Worm (Caenorhabditis elegans) whole organism, early embryonic: Measurements from ENCODE around the gene str-174.

Experiments used
- B0310.2 ChIP-seq: sonication (generic microtip); optimal IDR thresholded peaks from 2 replicates; lab custom pipeline; 2016; ENCODE audit warnings: mild to moderate bottlenecking, missing genetic modification characterization, missing compliant biosample characterization
- F13C5.2 ChIP-seq: sonication (generic microtip); optimal IDR thresholded peaks from 2 replicates; lab custom pipeline; 2017; ENCODE audit warnings: mild to moderate bottlenecking, missing genetic modification characterization, inconsistent platforms, missing compliant biosample characterization
- aly-1 ChIP-seq: sonication (generic microtip); optimal IDR thresholded peaks from 2 replicates; lab custom pipeline; 2016; ENCODE audit warnings: missing genetic modification characterization, missing compliant biosample characterization
- ama-1 ChIP-seq: fragments of 150-350 bp; optimal IDR thresholded peaks from 2 replicates; lab custom pipeline; 2014
- ceh-13 ChIP-seq: fragments of 200-800 bp; sonication (Bioruptor generic); optimal IDR thresholded peaks from 2 replicates; lab custom pipeline; 2018; ENCODE audit warnings: mild to moderate bottlenecking, missing genetic modification characterization, missing compliant biosample characterization
- ets-7 ChIP-seq: sonication (generic microtip); optimal IDR thresholded peaks from 2 replicates; lab custom pipeline; 2016; ENCODE audit warnings: missing genotype, missing genetic modification characterization, missing compliant biosample characterization
- flt-1 ChIP-seq: fragments of 200-800 bp; sonication (Bioruptor generic); IDR thresholded peaks from 2 replicates; pipeline ENCODE4 v1.3.6; 2022; ENCODE audit warnings: missing genetic modification characterization, missing compliant biosample characterization
- hnd-1 ChIP-seq: sonication (generic microtip); optimal IDR thresholded peaks from 2 replicates; lab custom pipeline; 2016; ENCODE audit warnings: missing genetic modification characterization, missing compliant biosample characterization
- scrt-1 ChIP-seq: fragments of 200-800 bp; sonication (Bioruptor generic); IDR thresholded peaks from 2 replicates; pipeline ENCODE4 v1.3.6; 2022; ENCODE audit warnings: missing genetic modification characterization, missing compliant biosample characterization
- sea-1 ChIP-seq: fragments of 200-800 bp; sonication (Bioruptor generic); conservative IDR thresholded peaks from 2 replicates; pipeline ENCODE4 v1.3.6; 2022; ENCODE audit warnings: missing genetic modification characterization, missing compliant biosample characterization
- tbx-11 ChIP-seq: fragments of 200-800 bp; sonication (Bioruptor generic); IDR thresholded peaks from 2 replicates; pipeline ENCODE4 v1.3.6; 2022; ENCODE audit warnings: missing genetic modification characterization, missing compliant biosample characterization
- tbx-37 ChIP-seq: fragments of 200-800 bp; sonication (Bioruptor generic); conservative IDR thresholded peaks from 2 replicates; pipeline ENCODE4 v1.3.6; 2022; ENCODE audit warnings: missing genetic modification reagents, missing genetic modification characterization, missing compliant biosample characterization
- tra-4 ChIP-seq: sonication (generic microtip); optimal IDR thresholded peaks from 2 replicates; lab custom pipeline; 2017; ENCODE audit warnings: missing genetic modification characterization, missing compliant biosample characterization

DNA sequence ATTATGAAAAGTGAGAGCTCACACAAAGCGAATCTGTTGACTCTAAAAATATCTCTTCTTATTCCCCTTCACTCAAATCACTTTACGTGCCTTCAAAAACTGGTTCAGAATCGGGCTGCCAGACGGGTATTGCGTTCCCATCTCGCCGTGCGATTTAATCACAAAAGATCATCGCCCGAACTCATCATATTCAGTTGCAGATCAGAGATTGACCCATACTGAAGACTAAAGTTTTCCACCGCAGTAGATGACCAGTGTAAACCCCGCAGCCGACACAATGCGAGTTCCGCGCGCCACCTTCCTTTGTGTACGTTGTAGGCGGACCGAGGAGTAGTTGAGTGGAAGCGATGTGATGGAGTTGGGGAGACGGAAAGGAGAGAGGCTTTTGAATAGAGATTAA lies 6.1 kb upstream of the str-174 start:
- TF ChIP-seq ceh-13 (no peak), scrt-1 (GFP tag; lab: Robert Waterston, UW) (no peak), hnd-1 (tag; lab: Kevin White, UChicago) (no peak), flt-1 (no peak), tbx-11 (GFP tag; lab: Robert Waterston, UW) (no peak), ama-1 (lab: Kevin White, UChicago) (peak; percentile 50), ets-7 (tag; lab: Kevin White, UChicago) (no peak), tra-4 (no peak), B0310.2 (tag; lab: Kevin White, UChicago) (no peak), aly-1 (tag; lab: Kevin White, UChicago) (no peak), F13C5.2 (tag; lab: Kevin White, UChicago) (peak; percentile 8), tbx-37 (GFP tag; lab: Robert Waterston, UW) (no peak), sea-1 (GFP tag; lab: Robert Waterston, UW) (no peak)
